Worm (Caenorhabditis elegans): ENCODE measurements around the gene K02A2.1.

The K02A2.1 gene

DNA sequence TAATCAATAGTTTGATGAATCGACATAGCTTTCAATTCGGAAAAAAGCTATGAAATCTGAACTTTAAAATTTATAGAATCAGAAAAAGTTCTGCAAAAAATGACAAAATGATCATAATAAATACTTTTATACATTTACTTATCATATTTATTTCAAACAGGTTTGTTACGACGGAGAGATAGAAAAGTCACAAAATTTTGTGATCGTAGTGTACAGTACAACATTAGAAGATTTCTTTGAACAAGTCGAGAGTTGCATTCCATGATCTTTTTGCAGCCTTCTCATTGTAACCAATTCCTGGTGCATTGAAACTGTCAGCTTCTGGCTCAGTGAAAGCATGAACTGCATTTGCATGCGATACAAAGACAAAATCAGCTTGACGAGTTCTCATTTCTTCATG lies 21.1 kb downstream of the K02A2.1 start, which contains the start of gene D1022.3:
TSS of gene D1022.3 (minus strand) at position 101 of the 400 bp plus-strand sequence.
- peak in 1 of 2 experiments; percentile 29 for TF ChIP-seq unc-62 (GFP tag; optimal IDR thresholded peaks at IDR 0.05 in 1 of 2)
- no peak for TF ChIP-seq unc-62 (tag; optimal IDR thresholded peaks at IDR 0.05)
- TF ChIP-seq R02D3.7 (tag; optimal IDR thresholded peaks at IDR 0.05): no peak
- peak; percentile 58 for TF ChIP-seq nhr-28 (tag; optimal IDR thresholded peaks at IDR 0.05)
- TF ChIP-seq madf-5 (GFP tag; IDR thresholded peaks at IDR 0.05): no peak
- no peak for TF ChIP-seq lin-15B (tag; optimal IDR thresholded peaks at IDR 0.05)
- no peak for TF ChIP-seq F37D6.2 (tag; optimal IDR thresholded peaks at IDR 0.05)
- TF ChIP-seq tag-97 (GFP tag; IDR thresholded peaks at IDR 0.05): no peak
- no peak for TF ChIP-seq nhr-41 (GFP tag; IDR thresholded peaks at IDR 0.05)

DNA sequence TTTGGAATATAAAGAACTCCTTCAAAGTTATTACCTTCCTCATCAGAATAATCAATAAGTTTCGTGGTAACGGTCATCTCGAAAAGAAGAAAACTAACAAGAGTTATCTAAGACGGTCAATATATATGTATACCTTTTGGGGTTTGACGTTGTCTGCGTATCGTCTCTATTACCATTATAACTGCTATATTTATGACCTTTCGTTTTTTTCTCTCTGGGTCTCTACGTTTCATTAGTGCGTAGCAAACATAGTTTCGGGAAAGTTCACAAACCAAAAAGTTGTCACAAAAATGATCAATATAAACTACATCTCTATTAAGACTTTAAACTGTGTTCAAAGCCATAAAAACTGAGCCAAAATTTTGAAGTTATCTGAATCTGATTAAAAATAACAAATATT lies 22.2 kb downstream of the K02A2.1 start, which contains the start of gene D1022.4:
TSS of gene D1022.4 (minus strand) at position 83 of the 400 bp plus-strand sequence.
- TF ChIP-seq tag-97 (GFP tag; IDR thresholded peaks at IDR 0.05): no peak
- TF ChIP-seq saeg-2 (GFP tag; IDR thresholded peaks at IDR 0.05): no peak
- TF ChIP-seq lir-3 (tag; optimal IDR thresholded peaks at IDR 0.05): no peak
- no peak for TF ChIP-seq nhr-6 (tag; optimal IDR thresholded peaks at IDR 0.05)
- no peak for TF ChIP-seq nhr-237 (tag; optimal IDR thresholded peaks at IDR 0.05)
- peak; percentile 53 for TF ChIP-seq dve-1 (tag; optimal IDR thresholded peaks at IDR 0.05; ENCODE audit: insufficient read depth)
- no peak for TF ChIP-seq daf-16 (GFP tag; optimal IDR thresholded peaks at IDR 0.05)
- TF ChIP-seq daf-16 (tag; optimal IDR thresholded peaks at IDR 0.05): peak; percentile 67
- no peak for TF ChIP-seq skn-1 (tag; optimal IDR thresholded peaks at IDR 0.05)
- TF ChIP-seq ces-1 (GFP tag; optimal IDR thresholded peaks at IDR 0.05): no peak
- no peak for TF ChIP-seq lim-7 (GFP tag; IDR thresholded peaks at IDR 0.05)
- TF ChIP-seq mdl-1 (tag; optimal IDR thresholded peaks at IDR 0.05): peak in 1 of 2 experiments; percentile 15
- no peak for TF ChIP-seq nhr-48 (tag; optimal IDR thresholded peaks at IDR 0.05)
- TF ChIP-seq F44E2.7 (GFP tag; IDR thresholded peaks at IDR 0.05): no peak
- TF ChIP-seq R02D3.7 (tag; optimal IDR thresholded peaks at IDR 0.05): no peak
- no peak for TF ChIP-seq mdt-29 (GFP tag; IDR thresholded peaks at IDR 0.05)
- no peak for TF ChIP-seq ctbp-1 (GFP tag; IDR thresholded peaks at IDR 0.05)
- TF ChIP-seq dmd-9 (GFP tag; IDR thresholded peaks at IDR 0.05): no peak
- TF ChIP-seq Y75B8A.6 (GFP tag; IDR thresholded peaks at IDR 0.05): no peak
- no peak for TF ChIP-seq ceh-82 (tag; optimal IDR thresholded peaks at IDR 0.05)
- no peak for TF ChIP-seq sdz-12 (GFP tag; optimal IDR thresholded peaks at IDR 0.05)
- no peak for TF ChIP-seq fkh-10 (GFP tag; optimal IDR thresholded peaks at IDR 0.05)
- no peak for TF ChIP-seq lin-38 (GFP tag; IDR thresholded peaks at IDR 0.05)
- TF ChIP-seq zip-11 (GFP tag; IDR thresholded peaks at IDR 0.05): no peak
- no peak for TF ChIP-seq mxl-3 (GFP tag; optimal IDR thresholded peaks at IDR 0.05)
- no peak for TF ChIP-seq vab-7 (GFP tag; IDR thresholded peaks at IDR 0.05)
- no peak for TF ChIP-seq nhr-42 (GFP tag; IDR thresholded peaks at IDR 0.05)
- peak; percentile 37 for TF ChIP-seq pqm-1 (tag; optimal IDR thresholded peaks at IDR 0.05)
- no peak for TF ChIP-seq cey-2 (tag; optimal IDR thresholded peaks at IDR 0.05; ENCODE audit: borderline replicate concordance, insufficient read depth)
- no peak for TF ChIP-seq ceh-28 (tag; optimal IDR thresholded peaks at IDR 0.05)
- no peak for TF ChIP-seq aha-1 (tag)
- peak; percentile 69 for TF ChIP-seq nhr-28 (tag; optimal IDR thresholded peaks at IDR 0.05)
- TF ChIP-seq hlh-30 (tag; optimal IDR thresholded peaks at IDR 0.05; ENCODE audit: insufficient read depth): peak; percentile 19
- peak; percentile 77 for TF ChIP-seq nhr-102 (tag; optimal IDR thresholded peaks at IDR 0.05)
- no peak for TF ChIP-seq dmd-8 (GFP tag; IDR thresholded peaks at IDR 0.05)
- no peak for TF ChIP-seq lin-39 (tag; optimal IDR thresholded peaks at IDR 0.05)
- no peak for TF ChIP-seq ceh-44 (GFP tag; IDR thresholded peaks at IDR 0.05)
- TF ChIP-seq ceh-20 (GFP tag; IDR thresholded peaks at IDR 0.05): no peak
- TF ChIP-seq arid-1 (GFP tag; conservative IDR thresholded peaks at IDR 0.05): no peak
- TF ChIP-seq madf-9 (GFP tag; conservative IDR thresholded peaks at IDR 0.05): no peak
- TF ChIP-seq daf-12 (tag; optimal IDR thresholded peaks at IDR 0.05): no peak
- TF ChIP-seq hmg-1.1 (GFP tag; IDR thresholded peaks at IDR 0.05): no peak
- no peak for TF ChIP-seq ceh-62 (tag; optimal IDR thresholded peaks at IDR 0.05)
- no peak for TF ChIP-seq snpc-4 (tag; optimal IDR thresholded peaks at IDR 0.05)
- TF ChIP-seq zfp-3 (GFP tag; conservative IDR thresholded peaks at IDR 0.05): no peak
- no peak for TF ChIP-seq madf-5 (GFP tag; IDR thresholded peaks at IDR 0.05)

Data from whole organism, L4 larva.